Worm (Caenorhabditis elegans): Measurements from ENCODE around the gene C43H6.6.

C43H6.6 gene

ce11 chrX:2368042-2368814 lies 26.9 kb upstream of the C43H6.6 start:
- TF ChIP-seq fos-1 (tag; optimal IDR thresholded peaks at IDR 0.05) (peak; percentile 3), unc-130 (tag; optimal IDR thresholded peaks at IDR 0.05) (peak; percentile 14), elt-3 (tag; optimal IDR thresholded peaks at IDR 0.05) (peak in 2 of 6 experiments; percentile 28 to 38), hlh-4 (tag; optimal IDR thresholded peaks at IDR 0.05) (no peak), ceh-8 (GFP tag; optimal IDR thresholded peaks at IDR 0.05) (no peak), lsy-2 (tag; optimal IDR thresholded peaks at IDR 0.05) (peak in 1 of 2 experiments; percentile 8), nhr-85 (tag) (peak; percentile 96), nhr-90 (tag; optimal IDR thresholded peaks at IDR 0.05; ENCODE audit: poor library complexity) (peak; percentile 24), lin-13 (GFP tag; optimal IDR thresholded peaks at IDR 0.05) (no peak), ceh-82 (tag; optimal IDR thresholded peaks at IDR 0.05) (no peak), C34B4.2 (tag; optimal IDR thresholded peaks at IDR 0.05) (no peak), nhr-20 (tag; optimal IDR thresholded peaks at IDR 0.05) (peak; percentile 37), isw-1 (GFP tag; IDR thresholded peaks at IDR 0.05) (no peak), fkh-10 (GFP tag; optimal IDR thresholded peaks at IDR 0.05) (no peak), alr-1 (tag; optimal IDR thresholded peaks at IDR 0.05; ENCODE audit: borderline replicate concordance) (no peak), nhr-71 (tag; optimal IDR thresholded peaks at IDR 0.05) (peak; percentile 52), C16A3.4 (tag; optimal IDR thresholded peaks at IDR 0.05) (no peak), nhr-84 (tag; optimal IDR thresholded peaks at IDR 0.05) (no peak), irx-1 (tag; optimal IDR thresholded peaks at IDR 0.05) (no peak), lin-14 (GFP tag; optimal IDR thresholded peaks at IDR 0.05) (peak; percentile 82), jun-1 (tag; optimal IDR thresholded peaks at IDR 0.05) (peak; percentile 15), sptf-1 (tag; optimal IDR thresholded peaks at IDR 0.05) (no peak), rnt-1 (tag; optimal IDR thresholded peaks at IDR 0.05) (no peak), aly-2 (tag; optimal IDR thresholded peaks at IDR 0.05) (no peak), lir-3 (tag; optimal IDR thresholded peaks at IDR 0.05; ENCODE audit: poor library complexity) (no peak), skn-1 (tag; optimal IDR thresholded peaks at IDR 0.05) (peak; percentile 12), nhr-237 (tag; optimal IDR thresholded peaks at IDR 0.05) (no peak), sox-4 (tag; optimal IDR thresholded peaks at IDR 0.05) (no peak), blmp-1 (tag; optimal IDR thresholded peaks at IDR 0.05) (peak; percentile 93), zip-4 (GFP tag; optimal IDR thresholded peaks at IDR 0.05) (no peak), unc-62 (GFP tag; optimal IDR thresholded peaks at IDR 0.05) (no peak), nhr-19 (GFP tag; conservative IDR thresholded peaks at IDR 0.05) (no peak), zag-1 (tag; optimal IDR thresholded peaks at IDR 0.05) (no peak), ces-1 (GFP tag; optimal IDR thresholded peaks at IDR 0.05) (no peak), C04F5.9 (tag; optimal IDR thresholded peaks at IDR 0.05) (no peak), snpc-4 (tag; optimal IDR thresholded peaks at IDR 0.05) (no peak), nhr-11 (tag; optimal IDR thresholded peaks at IDR 0.05) (no peak), dsc-1 (tag; optimal IDR thresholded peaks at IDR 0.05) (no peak), nhr-76 (tag; optimal IDR thresholded peaks at IDR 0.05) (no peak), tbx-2 (tag; optimal IDR thresholded peaks at IDR 0.05) (peak; percentile 35), vab-15 (tag; optimal IDR thresholded peaks at IDR 0.05) (no peak), ceh-88 (GFP tag; IDR thresholded peaks at IDR 0.05) (no peak), snu-23 (GFP tag; optimal IDR thresholded peaks at IDR 0.05) (peak; percentile 34), unc-30 (tag; optimal IDR thresholded peaks at IDR 0.05) (no peak), fkh-4 (tag; optimal IDR thresholded peaks at IDR 0.05; ENCODE audit: borderline replicate concordance) (no peak), dpl-1 (GFP tag; optimal IDR thresholded peaks at IDR 0.05) (no peak), aha-1 (tag; optimal IDR thresholded peaks at IDR 0.05) (no peak), nhr-47 (tag; optimal IDR thresholded peaks at IDR 0.05) (peak; percentile 13), grh-1 (GFP tag; IDR thresholded peaks at IDR 0.05) (peak; percentile 69), unc-98 (GFP tag; IDR thresholded peaks at IDR 0.05) (no peak), swsn-7 (tag; optimal IDR thresholded peaks at IDR 0.05) (no peak), lin-35 (GFP tag; optimal IDR thresholded peaks at IDR 0.05) (peak in 1 of 2 experiments; percentile 21)

Data from whole organism, L1 larva.